Fruit fly (Drosophila melanogaster): ENCODE measurements around the gene CG45080.
A peak's percentile ranks its signal among the peaks of the same experiment; 100 is the strongest.

The CG45080 gene

DNA sequence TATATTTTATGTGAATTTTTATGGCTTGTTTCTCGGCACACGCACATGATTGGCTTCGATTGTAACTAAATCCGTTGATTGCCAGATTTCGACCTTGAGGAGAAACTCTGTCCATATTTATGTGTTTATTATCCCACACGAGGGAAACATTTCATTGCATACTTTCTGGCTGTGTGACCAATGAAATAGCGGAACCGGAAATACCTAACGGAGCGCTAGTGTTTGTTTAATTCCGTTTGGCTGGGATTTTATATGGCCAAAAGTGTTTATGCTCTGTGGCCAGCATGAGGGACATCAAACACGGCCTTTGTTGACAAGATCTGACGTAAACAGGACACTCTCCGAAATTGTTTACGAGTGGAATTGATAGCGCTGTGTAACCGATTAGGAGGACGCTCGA lies 803 bp upstream of the CG45080 start (continued):
- TF ChIP-seq CG17912 (GFP tag; optimal IDR thresholded peaks at IDR 0.05), result peak; percentile 8
- peak; percentile 6 for TF ChIP-seq oc (tag; optimal IDR thresholded peaks at IDR 0.05)
- TF ChIP-seq lbe (GFP tag; optimal IDR thresholded peaks at IDR 0.05), result no peak
- TF ChIP-seq CG8944 (GFP tag; optimal IDR thresholded peaks at IDR 0.05), result no peak
- TF ChIP-seq Six4 (GFP tag; optimal IDR thresholded peaks at IDR 0.05), result no peak
- no peak for TF ChIP-seq CG11085 (GFP tag; IDR thresholded peaks at IDR 0.05)
- TF ChIP-seq CG18619 (GFP tag; optimal IDR thresholded peaks at IDR 0.05), result peak; percentile 21
- no peak for TF ChIP-seq Side (GFP tag; optimal IDR thresholded peaks at IDR 0.05)
- TF ChIP-seq CG6689 (GFP tag; IDR thresholded peaks at IDR 0.05), result 0 out of 2 replicates have a peak, but pooled peaks have one; percentile 25
- TF ChIP-seq Trl (optimal IDR thresholded peaks at IDR 0.05), result no peak
- TF ChIP-seq Trl (GFP tag; optimal IDR thresholded peaks at IDR 0.05), result no peak
- TF ChIP-seq Awh (GFP tag; IDR thresholded peaks at IDR 0.05), result no peak; the same call in 1 of the 2 replicates
- TF ChIP-seq CG12071 (GFP tag; optimal IDR thresholded peaks at IDR 0.05), result peak; percentile 67
- TF ChIP-seq Sin3A (optimal IDR thresholded peaks at IDR 0.05), result no peak

DNA sequence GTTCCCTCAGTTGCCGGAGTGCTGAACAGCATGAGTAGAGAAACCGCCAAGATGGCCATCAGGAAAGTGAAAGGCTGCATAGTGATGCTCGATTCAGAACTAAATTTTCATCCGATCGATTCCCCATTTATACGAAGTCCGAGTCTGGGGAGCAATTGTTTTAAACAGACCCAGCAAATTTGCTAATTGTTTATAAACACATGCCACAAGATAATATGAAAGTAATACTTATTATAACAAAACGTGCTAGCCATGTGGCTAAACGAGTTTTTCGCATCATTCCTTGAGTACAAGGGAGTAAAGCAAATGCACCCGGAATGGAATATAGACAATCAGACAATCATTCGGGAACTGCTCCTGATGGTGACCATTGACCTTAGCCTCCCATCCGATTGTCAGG lies 6.0 kb downstream of the CG45080 start, which contains the start of gene CG44142:
CG44142 (minus strand) TSS at position 101 of the 400 bp plus-strand sequence.
- no peak for TF ChIP-seq CG3407 (GFP tag; optimal IDR thresholded peaks at IDR 0.05)
- no peak for TF ChIP-seq corto (GFP tag; optimal IDR thresholded peaks at IDR 0.05)
- no peak for TF ChIP-seq klu (GFP tag; IDR thresholded peaks at IDR 0.05)
- TF ChIP-seq CG12659 (GFP tag; optimal IDR thresholded peaks at IDR 0.05), result no peak
- TF ChIP-seq cg (GFP tag; optimal IDR thresholded peaks at IDR 0.05), result no peak
- TF ChIP-seq Awh (GFP tag; IDR thresholded peaks at IDR 0.05), result no peak
- TF ChIP-seq CG11695 (GFP tag; IDR thresholded peaks at IDR 0.05), result no peak
- no peak for TF ChIP-seq Blimp-1 (GFP tag; optimal IDR thresholded peaks at IDR 0.05)
- TF ChIP-seq CG8765 (GFP tag; IDR thresholded peaks at IDR 0.05), result no peak
- TF ChIP-seq H15 (GFP tag; IDR thresholded peaks at IDR 0.05), result no peak
- no peak for TF ChIP-seq org-1 (GFP tag; optimal IDR thresholded peaks at IDR 0.05)
- TF ChIP-seq CG9215 (GFP tag; IDR thresholded peaks at IDR 0.05), result no peak
- no peak for TF ChIP-seq scrt (GFP tag; optimal IDR thresholded peaks at IDR 0.05)
- no peak for TF ChIP-seq GATAe (GFP tag; conservative IDR thresholded peaks at IDR 0.05)
- no peak for TF ChIP-seq pho (GFP tag; optimal IDR thresholded peaks at IDR 0.05)
- TF ChIP-seq Hr78 (GFP tag; optimal IDR thresholded peaks at IDR 0.05), result no peak
- TF ChIP-seq chif (GFP tag; optimal IDR thresholded peaks at IDR 0.05), result no peak

DNA sequence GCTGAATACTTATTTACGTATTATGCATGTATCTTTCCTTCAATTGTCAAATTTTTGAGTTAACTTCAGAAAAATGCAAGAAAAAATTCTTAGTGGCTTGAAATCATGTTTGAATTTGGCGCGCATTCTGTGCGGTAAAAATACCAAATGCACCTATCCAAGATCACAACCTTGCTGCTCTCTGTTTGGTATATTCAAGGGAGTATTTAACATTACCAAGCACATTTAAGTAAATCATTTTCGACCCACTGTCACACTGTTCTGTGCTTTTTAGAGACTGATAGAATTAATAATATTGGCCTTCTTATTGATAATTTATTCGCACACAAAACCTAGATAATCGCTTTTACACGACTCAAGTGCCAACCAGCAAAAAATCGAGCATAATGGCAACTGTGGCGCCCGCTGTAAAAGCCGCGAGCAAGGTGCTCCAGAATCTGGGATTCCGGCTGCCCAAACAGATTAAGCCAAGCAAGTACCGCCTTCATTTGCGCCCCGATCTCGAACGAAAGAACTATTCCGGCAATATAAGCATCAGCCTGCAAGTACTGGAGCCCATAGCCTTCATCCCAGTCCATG lies 9.8 kb downstream of the CG45080 start:
- no peak for TF ChIP-seq pnt (GFP tag; optimal IDR thresholded peaks at IDR 0.05)
- no peak for TF ChIP-seq lola (GFP tag; optimal IDR thresholded peaks at IDR 0.05)
- no peak for TF ChIP-seq CG6683 (GFP tag; optimal IDR thresholded peaks at IDR 0.05)
- no peak for TF ChIP-seq lbe (GFP tag; optimal IDR thresholded peaks at IDR 0.05)
- TF ChIP-seq Mrtf (GFP tag; IDR thresholded peaks at IDR 0.05), result no peak
- no peak for TF ChIP-seq fu2 (GFP tag; optimal IDR thresholded peaks at IDR 0.05)
- TF ChIP-seq CG33557 (GFP tag; optimal IDR thresholded peaks at IDR 0.05), result no peak
- TF ChIP-seq Usf (GFP tag; optimal IDR thresholded peaks at IDR 0.05), result no peak
- TF ChIP-seq CG14860 (GFP tag; IDR thresholded peaks at IDR 0.05; ENCODE audit: partially characterized antibody), result no peak
- TF ChIP-seq CG9876 (GFP tag; optimal IDR thresholded peaks at IDR 0.05), result no peak
- no peak for TF ChIP-seq CG7786 (GFP tag; optimal IDR thresholded peaks at IDR 0.05)
- TF ChIP-seq CG8944 (GFP tag; optimal IDR thresholded peaks at IDR 0.05), result no peak
- no peak for TF ChIP-seq gce (GFP tag; IDR thresholded peaks at IDR 0.05)
- TF ChIP-seq CG5180 (GFP tag; optimal IDR thresholded peaks at IDR 0.05), result no peak
- TF ChIP-seq otp (GFP tag; IDR thresholded peaks at IDR 0.05), result no peak
- TF ChIP-seq HLHmδ (GFP tag; optimal IDR thresholded peaks at IDR 0.05), result no peak
- no peak for TF ChIP-seq H15 (GFP tag; IDR thresholded peaks at IDR 0.05)
- TF ChIP-seq fru (optimal IDR thresholded peaks at IDR 0.05), result no peak
- TF ChIP-seq bbx (GFP tag; IDR thresholded peaks at IDR 0.05; ENCODE audit: partially characterized antibody), result no peak
- TF ChIP-seq repo (GFP tag; optimal IDR thresholded peaks at IDR 0.05), result no peak
- no peak for TF ChIP-seq Dbx (GFP tag; IDR thresholded peaks at IDR 0.05)
- no peak for TF ChIP-seq prd (optimal IDR thresholded peaks at IDR 0.05)
- no peak for TF ChIP-seq prd (GFP tag; IDR thresholded peaks at IDR 0.05)
